Fruit fly (Drosophila melanogaster): ENCODE measurements around the gene CG9915.
A peak's percentile ranks its signal among the peaks of the same experiment; 100 is the strongest.

CG9915 gene

DNA sequence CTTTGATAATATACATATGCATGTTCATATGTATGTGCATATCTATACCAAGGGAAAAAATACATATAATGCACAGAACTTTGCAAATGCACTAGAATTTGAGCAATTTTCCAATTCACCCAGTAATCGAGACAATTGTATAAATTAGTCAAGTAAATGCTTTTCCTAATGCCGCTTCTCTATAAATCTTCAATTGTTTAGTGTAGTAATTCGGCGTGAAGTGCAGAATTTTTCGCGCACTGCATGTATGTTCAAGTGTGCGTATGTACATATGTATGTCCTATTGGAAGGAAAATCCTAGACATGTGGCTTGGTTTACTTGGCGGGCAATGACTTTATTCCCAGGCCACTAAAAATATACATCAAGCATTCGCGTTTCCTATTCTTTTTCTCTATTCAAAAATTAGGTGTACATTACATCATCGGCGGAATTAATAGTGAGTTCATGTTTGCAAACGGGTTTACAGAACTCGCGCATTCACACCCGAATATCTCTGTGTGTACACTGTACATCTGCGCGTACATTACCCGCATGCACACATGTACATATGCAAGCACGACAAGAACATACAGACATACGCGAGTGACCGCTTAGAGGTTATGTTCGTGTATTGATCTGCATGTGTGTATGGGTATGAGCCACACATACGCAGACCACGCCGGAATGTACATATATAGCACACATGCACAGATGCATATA, 6.1 kb upstream of the CG9915 start (continued):
- TF ChIP-seq sens (GFP tag) (peak; percentile 69), CG1832 (GFP tag; optimal IDR thresholded peaks at IDR 0.05) (no peak), Ssrp (tag; optimal IDR thresholded peaks at IDR 0.05) (no peak), cg (GFP tag; optimal IDR thresholded peaks at IDR 0.05) (peak; percentile 97), rib (GFP tag; IDR thresholded peaks at IDR 0.05) (no peak), CG15601 (tag; optimal IDR thresholded peaks at IDR 0.05) (no peak), repo (GFP tag; optimal IDR thresholded peaks at IDR 0.05) (no peak), CG13123 (GFP tag; optimal IDR thresholded peaks at IDR 0.05) (no peak), CG31441 (GFP tag; IDR thresholded peaks at IDR 0.05) (no peak), CG17359 (tag; optimal IDR thresholded peaks at IDR 0.05) (no peak), lola (GFP tag; optimal IDR thresholded peaks at IDR 0.05) (no peak), pzg (GFP tag; optimal IDR thresholded peaks at IDR 0.05) (peak; percentile 28), jumu (GFP tag; optimal IDR thresholded peaks at IDR 0.05) (no peak), Sry-β (GFP tag; optimal IDR thresholded peaks at IDR 0.05) (no peak), CoRest (tag; optimal IDR thresholded peaks at IDR 0.05) (no peak), HLHmδ (GFP tag; optimal IDR thresholded peaks at IDR 0.05) (peak; percentile 69), ro (GFP tag; IDR thresholded peaks at IDR 0.05) (no peak), CG33557 (GFP tag; optimal IDR thresholded peaks at IDR 0.05) (peak; percentile 4), CG12769 (tag; optimal IDR thresholded peaks at IDR 0.05) (peak; percentile 6), ken (GFP tag; IDR thresholded peaks at IDR 0.05) (no peak), CG3065 (GFP tag; optimal IDR thresholded peaks at IDR 0.05) (no peak), toy (GFP tag; IDR thresholded peaks at IDR 0.05) (no peak), sisA (GFP tag; IDR thresholded peaks at IDR 0.05) (no peak), dimm (GFP tag; IDR thresholded peaks at IDR 0.05) (no peak), Dbx (GFP tag; IDR thresholded peaks at IDR 0.05) (peak; percentile 21; the same call in 1 of the 3 replicates), chinmo (GFP tag; IDR thresholded peaks at IDR 0.05; ENCODE audit: partially characterized antibody) (peak; percentile 99), gem (tag; optimal IDR thresholded peaks at IDR 0.05) (peak; percentile 15), CG8924 (tag; optimal IDR thresholded peaks at IDR 0.05) (peak; percentile 9), mirr (GFP tag; optimal IDR thresholded peaks at IDR 0.05) (peak; percentile 82), CG30431 (GFP tag; optimal IDR thresholded peaks at IDR 0.05) (no peak), wek (GFP tag; optimal IDR thresholded peaks at IDR 0.05) (peak; percentile 44), CG1233 (GFP tag; optimal IDR thresholded peaks at IDR 0.05) (peak; percentile 7), Kr (GFP tag; optimal IDR thresholded peaks at IDR 0.05) (no peak), CG14710 (tag; optimal IDR thresholded peaks at IDR 0.05) (no peak), nerfin-1 (tag; optimal IDR thresholded peaks at IDR 0.05) (peak; percentile 99), dmrt99B (tag; optimal IDR thresholded peaks at IDR 0.05) (no peak), CG12071 (GFP tag; optimal IDR thresholded peaks at IDR 0.05) (no peak), kni (GFP tag; optimal IDR thresholded peaks at IDR 0.05) (peak; percentile 79), CG16779 (GFP tag; IDR thresholded peaks at IDR 0.05) (no peak), Hand (GFP tag; optimal IDR thresholded peaks at IDR 0.05) (no peak), CG32772 (GFP tag; IDR thresholded peaks at IDR 0.05) (no peak), en (GFP tag; optimal IDR thresholded peaks at IDR 0.05) (no peak)

Data from whole organism, embryonic.